Fruit fly (Drosophila melanogaster) whole organism, prepupa: ENCODE data around the gene uif.

Experiments used
- Blimp-1 ChIP-seq: fragments of 200-800 bp; sonication (Bioruptor generic); optimal IDR thresholded peaks from 3 replicates; lab custom pipeline; 2017; ENCODE audit warnings: missing biosample characterization, missing genetic modification characterization, mild to moderate bottlenecking, moderate library complexity, missing genetic modification reagents
- CG10631 ChIP-seq: fragments of 200-800 bp; sonication (Bioruptor generic); optimal IDR thresholded peaks from 2 replicates; lab custom pipeline; 2016; ENCODE audit warnings: missing biosample characterization, missing genetic modification characterization
- CG11294 ChIP-seq: fragments of 200-800 bp; sonication (Bioruptor generic); IDR thresholded peaks from 2 replicates; pipeline ENCODE4 v1.3.6; 2022; ENCODE audit warnings: missing biosample characterization, missing genetic modification characterization
- CG11762 ChIP-seq: fragments of 200-800 bp; sonication (Bioruptor generic); optimal IDR thresholded peaks from 3 replicates; lab custom pipeline; 2016; ENCODE audit warnings: missing biosample characterization, missing genetic modification characterization; ENCODE audit not compliant: insufficient read depth
- CG15336 ChIP-seq: fragments of 200-800 bp; sonication (Bioruptor generic); IDR thresholded peaks from 2 replicates; pipeline ENCODE4 v1.3.6; 2022; ENCODE audit warnings: missing biosample characterization, missing genetic modification characterization
- CG16779 ChIP-seq: fragments of 200-800 bp; sonication (Bioruptor generic); optimal IDR thresholded peaks from 3 replicates; lab custom pipeline; 2017; ENCODE audit warnings: missing biosample characterization, mild to moderate bottlenecking, missing genetic modification characterization
- CG3032 ChIP-seq: fragments of 200-800 bp; optimal IDR thresholded peaks from 2 replicates; lab custom pipeline; 2019; ENCODE audit warnings: missing biosample characterization, mild to moderate bottlenecking, missing genetic modification characterization, moderate library complexity
- CG31627 ChIP-seq: fragments of 200-800 bp; sonication (Bioruptor generic); optimal IDR thresholded peaks from 3 replicates; lab custom pipeline; 2016; ENCODE audit warnings: missing biosample characterization, missing genetic modification characterization
- CG32006 ChIP-seq: fragments of 200-800 bp; sonication (Bioruptor generic); optimal IDR thresholded peaks from 3 replicates; lab custom pipeline; 2017; ENCODE audit warnings: missing biosample characterization, mild to moderate bottlenecking, missing genetic modification characterization
- CG34406 ChIP-seq: fragments of 200-800 bp; sonication (Bioruptor generic); optimal IDR thresholded peaks from 3 replicates; lab custom pipeline; 2016; ENCODE audit warnings: missing biosample characterization, missing genetic modification characterization
- CG3919 ChIP-seq: fragments of 200-800 bp; sonication (Bioruptor generic); optimal IDR thresholded peaks from 3 replicates; lab custom pipeline; 2016; ENCODE audit warnings: missing biosample characterization, missing genetic modification characterization
- CG6792 ChIP-seq: fragments of 200-800 bp; sonication (Bioruptor generic); optimal IDR thresholded peaks from 3 replicates; lab custom pipeline; 2016; ENCODE audit warnings: missing biosample characterization, missing genetic modification characterization
- CG6808 ChIP-seq: fragments of 200-800 bp; sonication (Bioruptor generic); optimal IDR thresholded peaks from 3 replicates; lab custom pipeline; 2017; ENCODE audit warnings: missing biosample characterization, missing genetic modification characterization, mild to moderate bottlenecking, moderate library complexity, missing genetic modification reagents
- CG6854 ChIP-seq: fragments of 200-800 bp; sonication (Bioruptor generic); optimal IDR thresholded peaks from 2 replicates; lab custom pipeline; 2017; ENCODE audit warnings: missing biosample characterization, mild to moderate bottlenecking, missing genetic modification characterization
- CG8319 ChIP-seq: fragments of 200-800 bp; sonication (Bioruptor generic); optimal IDR thresholded peaks from 3 replicates; lab custom pipeline; 2016; ENCODE audit warnings: missing biosample characterization, missing genetic modification characterization
- CG8632 ChIP-seq: fragments of 200-800 bp; sonication (Bioruptor generic); optimal IDR thresholded peaks from 3 replicates; lab custom pipeline; 2016; ENCODE audit warnings: missing biosample characterization, missing genetic modification characterization
- Eip75B ChIP-seq: fragments of 200-800 bp; sonication (Bioruptor generic); optimal IDR thresholded peaks from 3 replicates; lab custom pipeline; 2016; ENCODE audit warnings: missing biosample characterization, missing genetic modification characterization
- Eip78C ChIP-seq: fragments of 200-800 bp; sonication (Bioruptor generic); peaks from one replicate; lab custom pipeline; 2016; ENCODE audit warnings: missing biosample characterization, missing genetic modification characterization
- Ets96B ChIP-seq: fragments of 200-800 bp; optimal IDR thresholded peaks from 2 replicates; lab custom pipeline; 2019; ENCODE audit warnings: missing biosample characterization, mild to moderate bottlenecking, missing genetic modification characterization, moderate library complexity
- Gug ChIP-seq: fragments of 200-800 bp; sonication (Bioruptor generic); IDR thresholded peaks from 2 replicates; pipeline ENCODE4 v1.3.6; 2022; ENCODE audit warnings: missing biosample characterization, missing genetic modification characterization
- Hr38 ChIP-seq: sonication (Bioruptor generic); optimal IDR thresholded peaks from 2 replicates; lab custom pipeline; 2016; ENCODE audit warnings: missing biosample characterization, missing genetic modification characterization
- Hr39 ChIP-seq: fragments of 200-800 bp; sonication (Bioruptor generic); optimal IDR thresholded peaks from 2 replicates; lab custom pipeline; 2016; ENCODE audit warnings: missing biosample characterization, missing genetic modification characterization
- Hr4 ChIP-seq: fragments of 200-800 bp; sonication (Bioruptor generic); optimal IDR thresholded peaks from 3 replicates; lab custom pipeline; 2016; ENCODE audit warnings: missing biosample characterization, missing genetic modification characterization
- Met ChIP-seq: fragments of 200-800 bp; sonication (Bioruptor generic); optimal IDR thresholded peaks from 3 replicates; lab custom pipeline; 2016; ENCODE audit warnings: missing biosample characterization, missing genetic modification characterization
- OdsH ChIP-seq: fragments of 200-800 bp; sonication (Bioruptor generic); optimal IDR thresholded peaks from 3 replicates; lab custom pipeline; 2016; ENCODE audit warnings: missing biosample characterization, missing genetic modification characterization
- Smox ChIP-seq: fragments of 200-800 bp; sonication (Bioruptor generic); optimal IDR thresholded peaks from 3 replicates; lab custom pipeline; 2016; ENCODE audit warnings: missing biosample characterization, missing genetic modification characterization
- Sox102F ChIP-seq: fragments of 200-800 bp; sonication (Bioruptor generic); optimal IDR thresholded peaks from 2 replicates; lab custom pipeline; 2016; ENCODE audit warnings: missing biosample characterization, mild to moderate bottlenecking, missing genetic modification characterization
- Sox14 ChIP-seq: fragments of 200-800 bp; sonication (Bioruptor generic); optimal IDR thresholded peaks from 3 replicates; lab custom pipeline; 2016; ENCODE audit warnings: missing biosample characterization, missing genetic modification characterization
- achi ChIP-seq: fragments of 200-800 bp; sonication (Bioruptor generic); optimal IDR thresholded peaks from 3 replicates; lab custom pipeline; 2016; ENCODE audit warnings: missing biosample characterization, missing genetic modification characterization
- cyc ChIP-seq: fragments of 200-800 bp; sonication (Bioruptor generic); optimal IDR thresholded peaks from 3 replicates; lab custom pipeline; 2016; ENCODE audit warnings: missing biosample characterization, missing genetic modification characterization
- esn ChIP-seq: fragments of 200-800 bp; sonication (Bioruptor generic); optimal IDR thresholded peaks from 2 replicates; lab custom pipeline; 2016; ENCODE audit warnings: missing biosample characterization, mild to moderate bottlenecking, missing genetic modification characterization, moderate library complexity
- fd85E ChIP-seq: fragments of 200-800 bp; sonication (Bioruptor generic); optimal IDR thresholded peaks from 3 replicates; lab custom pipeline; 2016; ENCODE audit warnings: missing biosample characterization, missing genetic modification characterization
- lz ChIP-seq: fragments of 200-800 bp; sonication (Bioruptor generic); optimal IDR thresholded peaks from 3 replicates; lab custom pipeline; 2016; ENCODE audit warnings: missing biosample characterization, missing genetic modification characterization
- net ChIP-seq: fragments of 200-800 bp; sonication (Bioruptor generic); optimal IDR thresholded peaks from 3 replicates; lab custom pipeline; 2016; ENCODE audit warnings: missing biosample characterization, missing genetic modification characterization
- pdm3 ChIP-seq: fragments of 200-800 bp; sonication (Bioruptor generic); optimal IDR thresholded peaks from 3 replicates; lab custom pipeline; 2016; ENCODE audit warnings: missing biosample characterization, missing genetic modification characterization
- spab ChIP-seq: fragments of 200-800 bp; sonication (Bioruptor generic); optimal IDR thresholded peaks from 2 replicates; lab custom pipeline; 2017; ENCODE audit warnings: missing biosample characterization, mild to moderate bottlenecking, missing genetic modification characterization, missing genetic modification reagents
- svp ChIP-seq: fragments of 200-800 bp; sonication (Bioruptor generic); peaks from one replicate; lab custom pipeline; 2016; ENCODE audit warnings: missing biosample characterization, missing genetic modification characterization
- topi ChIP-seq: fragments of 200-800 bp; sonication (Bioruptor generic); optimal IDR thresholded peaks from 3 replicates; lab custom pipeline; 2016; ENCODE audit warnings: missing biosample characterization, missing genetic modification characterization
- vri ChIP-seq: fragments of 200-800 bp; sonication (Bioruptor generic); optimal IDR thresholded peaks from 3 replicates; lab custom pipeline; 2016; ENCODE audit warnings: missing biosample characterization, mild to moderate bottlenecking, missing genetic modification characterization

The uif gene

DNA sequence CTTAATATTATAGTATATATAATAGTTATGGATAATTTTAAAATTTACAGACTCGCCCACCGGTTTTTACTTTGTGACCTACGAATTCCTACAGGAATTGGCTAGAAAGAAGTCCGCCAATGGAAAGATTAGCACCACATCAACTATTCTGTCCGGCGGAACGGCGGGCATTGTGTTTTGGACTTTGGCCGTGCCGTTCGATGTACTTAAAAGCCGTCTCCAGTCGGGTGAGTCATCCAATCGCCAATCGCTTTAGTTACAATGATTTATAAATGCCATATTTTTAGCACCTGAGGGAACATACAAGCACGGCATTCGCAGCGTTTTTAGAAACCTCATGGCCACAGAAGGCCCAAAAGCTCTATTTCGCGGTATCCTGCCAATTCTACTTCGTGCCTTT lies 18.3 kb upstream of the uif start:
- TF ChIP-seq Sox14 (no peak), CG15336 (GFP tag; lab: Robert Waterston, UW) (no peak), CG32006 (no peak), lz (no peak), CG6854 (GFP tag; lab: Kevin White, UChicago) (peak; percentile 1)

dm6 chr2L:7026988-7027908 lies 17.1 kb upstream of the uif start, which contains the start of the genes CG31908 and MME1:
Gene CG31908 (minus strand): TSS chr2L:7027389.
Gene MME1 (plus strand): TSS chr2L:7027526.
- peak; percentile 47 for TF ChIP-seq Eip75B
- TF ChIP-seq CG34406 (GFP tag; lab: Kevin White, UChicago) = peak; percentile 12
- TF ChIP-seq Smox = peak; percentile 24
- peak; percentile 27 for TF ChIP-seq vri (GFP tag; lab: Kevin White, UChicago)
- TF ChIP-seq CG8632 (GFP tag; lab: Kevin White, UChicago) = peak; percentile 1
- peak; percentile 44 for TF ChIP-seq Hr39 (GFP tag; lab: Kevin White, UChicago)
- TF ChIP-seq Eip78C (GFP tag; lab: Kevin White, UChicago) = peak; percentile 73
- peak; percentile 29 for TF ChIP-seq CG3919 (GFP tag; lab: Kevin White, UChicago)
- TF ChIP-seq Sox102F = no peak
- peak; percentile 5 for TF ChIP-seq CG3032 (tag; lab: Kevin White, UChicago)
- peak; percentile 29 for TF ChIP-seq CG10631 (GFP tag; lab: Kevin White, UChicago)
- TF ChIP-seq pdm3 (GFP tag; lab: Kevin White, UChicago) = peak; percentile 28
- peak; percentile 27 for TF ChIP-seq OdsH (GFP tag; lab: Kevin White, UChicago)
- peak; percentile 37 for TF ChIP-seq Hr4 (GFP tag; lab: Kevin White, UChicago)
- no peak for TF ChIP-seq Ets96B
- TF ChIP-seq cyc = peak; percentile 25
- TF ChIP-seq Sox14 = peak; percentile 52
- TF ChIP-seq CG8319 (GFP tag; lab: Kevin White, UChicago) = peak; percentile 10
- peak; percentile 14 for TF ChIP-seq CG6792
- TF ChIP-seq Gug (GFP tag; lab: Robert Waterston, UW) = no peak
- peak; percentile 81 for TF ChIP-seq svp
- TF ChIP-seq topi (GFP tag; lab: Kevin White, UChicago) = peak; percentile 43
- TF ChIP-seq CG31627 (GFP tag; lab: Kevin White, UChicago) = peak; percentile 36
- peak; percentile 68 for TF ChIP-seq esn
- TF ChIP-seq CG11762 (GFP tag; lab: Kevin White, UChicago) = no peak
- peak; percentile 80 for TF ChIP-seq achi (GFP tag; lab: Kevin White, UChicago)
- TF ChIP-seq CG16779 (tag; lab: Kevin White, UChicago) = no peak
- no peak for TF ChIP-seq net
- TF ChIP-seq Met (GFP tag; lab: Kevin White, UChicago) = peak; percentile 58
- peak; percentile 38 for TF ChIP-seq lz

DNA sequence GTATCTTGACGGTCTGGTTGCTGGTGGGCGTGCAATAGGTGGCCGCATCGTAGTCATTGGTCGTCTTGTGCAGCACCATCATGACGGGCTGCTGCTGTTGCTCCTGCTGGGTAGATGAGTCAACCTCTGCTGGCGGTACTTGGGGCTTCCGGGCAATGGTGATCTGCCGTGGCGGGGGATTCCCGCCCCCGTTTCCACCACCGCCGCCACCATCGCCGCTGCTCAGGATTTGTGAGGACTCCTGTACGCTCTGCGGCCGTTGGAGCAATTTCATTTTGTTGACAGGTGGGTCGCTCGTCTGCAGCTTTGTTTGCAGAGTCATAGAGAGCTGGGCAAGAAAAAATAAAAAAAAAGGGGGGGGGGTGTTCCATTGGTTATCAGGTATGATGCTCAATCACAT lies 16.1 kb upstream of the uif start:
- TF ChIP-seq Ets96B (no peak), Hr38 (GFP tag; lab: Kevin White, UChicago) (no peak), CG15336 (GFP tag; lab: Robert Waterston, UW) (no peak), CG31627 (GFP tag; lab: Kevin White, UChicago) (no peak), Blimp-1 (GFP tag; lab: Kevin White, UChicago) (no peak), CG6792 (no peak), CG11294 (GFP tag; lab: Robert Waterston, UW) (no peak), CG6854 (GFP tag; lab: Kevin White, UChicago) (no peak), CG10631 (GFP tag; lab: Kevin White, UChicago) (no peak), spab (no peak), CG8319 (GFP tag; lab: Kevin White, UChicago) (no peak), CG6808 (no peak), fd85E (GFP tag; lab: Kevin White, UChicago) (no peak), cyc (no peak)
